Fruit fly (Drosophila melanogaster): Measurements from ENCODE around the gene CG9287.

CG9287 gene

dm6 chr2L:8692426-8693180, 13.0 kb upstream of the CG9287 start (continued):
- TF ChIP-seq gem (tag; optimal IDR thresholded peaks at IDR 0.05) = peak; percentile 10
- TF ChIP-seq CG16815 (GFP tag; optimal IDR thresholded peaks at IDR 0.05) = no peak
- no peak for TF ChIP-seq CG17802 (tag; optimal IDR thresholded peaks at IDR 0.05)
- no peak for TF ChIP-seq CG8281 (tag; optimal IDR thresholded peaks at IDR 0.05)
- TF ChIP-seq Dbx (GFP tag; IDR thresholded peaks at IDR 0.05) = 0 out of 3 replicates have a peak, but pooled peaks have one; percentile 46
- TF ChIP-seq Drgx (GFP tag; IDR thresholded peaks at IDR 0.05) = no peak
- TF ChIP-seq mirr (GFP tag; optimal IDR thresholded peaks at IDR 0.05) = no peak
- no peak for TF ChIP-seq CG4424 (GFP tag; optimal IDR thresholded peaks at IDR 0.05)
- TF ChIP-seq CG31441 (GFP tag; IDR thresholded peaks at IDR 0.05) = no peak
- TF ChIP-seq Hey (tag; optimal IDR thresholded peaks at IDR 0.05) = peak; percentile 62
- TF ChIP-seq CG17361 (GFP tag; IDR thresholded peaks at IDR 0.05) = no peak
- peak; percentile 78 for TF ChIP-seq CG10543 (GFP tag; optimal IDR thresholded peaks at IDR 0.05)
- TF ChIP-seq Hmx (GFP tag; optimal IDR thresholded peaks at IDR 0.05) = no peak
- no peak for TF ChIP-seq inv (GFP tag; IDR thresholded peaks at IDR 0.05; ENCODE audit: partially characterized antibody)
- peak; percentile 91 for TF ChIP-seq rib (GFP tag; IDR thresholded peaks at IDR 0.05)
- no peak for TF ChIP-seq CG9817 (tag; optimal IDR thresholded peaks at IDR 0.05)
- TF ChIP-seq shn (GFP tag; optimal IDR thresholded peaks at IDR 0.05) = peak; percentile 13
- TF ChIP-seq pros (GFP tag; optimal IDR thresholded peaks at IDR 0.05) = no peak
- TF ChIP-seq ash1 (GFP tag; optimal IDR thresholded peaks at IDR 0.05) = no peak
- no peak for TF ChIP-seq CG3847 (GFP tag; IDR thresholded peaks at IDR 0.05)
- TF ChIP-seq Bgb (GFP tag; IDR thresholded peaks at IDR 0.05; ENCODE audit: partially characterized antibody) = no peak
- no peak for TF ChIP-seq Abd-B (GFP tag; optimal IDR thresholded peaks at IDR 0.05)
- no peak for TF ChIP-seq CG9437 (GFP tag; optimal IDR thresholded peaks at IDR 0.05)
- no peak for TF ChIP-seq run (tag; optimal IDR thresholded peaks at IDR 0.05)
- peak; percentile 78 for TF ChIP-seq sug (tag; optimal IDR thresholded peaks at IDR 0.05)
- no peak for TF ChIP-seq prd (optimal IDR thresholded peaks at IDR 0.05)
- no peak for TF ChIP-seq prd (GFP tag; IDR thresholded peaks at IDR 0.05)
- no peak for TF ChIP-seq unc-4 (GFP tag; IDR thresholded peaks at IDR 0.05; ENCODE audit: partially characterized antibody)
- no peak for TF ChIP-seq wek (GFP tag; optimal IDR thresholded peaks at IDR 0.05)
- 0 out of 4 replicates have a peak, but pooled peaks have one; percentile 28 for TF ChIP-seq chinmo (GFP tag; IDR thresholded peaks at IDR 0.05; ENCODE audit: partially characterized antibody)
- TF ChIP-seq D (optimal IDR thresholded peaks at IDR 0.05) = no peak
- no peak for TF ChIP-seq D (GFP tag; optimal IDR thresholded peaks at IDR 0.05)
- TF ChIP-seq CG13775 (GFP tag; optimal IDR thresholded peaks at IDR 0.05) = peak; percentile 4
- peak; percentile 30 for TF ChIP-seq Myb (GFP tag; optimal IDR thresholded peaks at IDR 0.05)
- no peak for TF ChIP-seq h (optimal IDR thresholded peaks at IDR 0.05)
- no peak for TF ChIP-seq CG18476 (GFP tag; optimal IDR thresholded peaks at IDR 0.05)
- TF ChIP-seq CG8924 (tag; optimal IDR thresholded peaks at IDR 0.05) = no peak
- TF ChIP-seq CG10321 (GFP tag; IDR thresholded peaks at IDR 0.05) = peak; percentile 77
- TF ChIP-seq CG12219 (GFP tag; optimal IDR thresholded peaks at IDR 0.05) = no peak
- TF ChIP-seq hth (optimal IDR thresholded peaks at IDR 0.05) = no peak
- peak; percentile 12 for TF ChIP-seq fu2 (GFP tag; optimal IDR thresholded peaks at IDR 0.05)
- TF ChIP-seq grn (GFP tag; optimal IDR thresholded peaks at IDR 0.05) = peak; percentile 38
- no peak for TF ChIP-seq CG9797 (GFP tag; optimal IDR thresholded peaks at IDR 0.05)
- peak; percentile 35 for TF ChIP-seq HmgZ (tag; optimal IDR thresholded peaks at IDR 0.05)
- TF ChIP-seq CG11560 (tag; IDR thresholded peaks at IDR 0.05) = 0 out of 3 replicates have a peak, but pooled peaks have one; percentile 22
- TF ChIP-seq aop (GFP tag; IDR thresholded peaks at IDR 0.05) = no peak
- no peak for TF ChIP-seq CG10462 (GFP tag; optimal IDR thresholded peaks at IDR 0.05)
- TF ChIP-seq CG30403 (GFP tag; optimal IDR thresholded peaks at IDR 0.05) = no peak
- TF ChIP-seq ATbp (GFP tag; optimal IDR thresholded peaks at IDR 0.05) = no peak
- no peak for TF ChIP-seq bowl (GFP tag; IDR thresholded peaks at IDR 0.05)
- TF ChIP-seq CG9932 (GFP tag; IDR thresholded peaks at IDR 0.05) = peak; percentile 75

Data from whole organism, embryonic.